Worm (Caenorhabditis elegans) whole organism, young adult: ENCODE measurements around the gene B0250.5.
A peak's percentile ranks its signal among the peaks of the same experiment; 100 is the strongest.

Experiments
- C06A6.2 ChIP-seq: fragments of 200-800 bp; sonication (Bioruptor generic); conservative IDR thresholded peaks from 2 replicates; pipeline ENCODE4 v1.3.6; 2022; ENCODE audit warnings: missing genetic modification characterization, missing compliant biosample characterization
- D2030.7 ChIP-seq: fragments of 200-800 bp; sonication (Bioruptor generic); IDR thresholded peaks from 2 replicates; pipeline ENCODE4 v1.3.6; 2022; ENCODE audit warnings: missing genetic modification reagents, missing genetic modification characterization, missing compliant biosample characterization
- F10E7.11 ChIP-seq: sonication (generic microtip); optimal IDR thresholded peaks from 2 replicates; lab custom pipeline; 2017; ENCODE audit warnings: mild to moderate bottlenecking, missing genetic modification characterization, moderate library complexity, missing compliant biosample characterization
- F22D6.2 ChIP-seq: sonication (generic microtip); optimal IDR thresholded peaks from 2 replicates; lab custom pipeline; 2016; ENCODE audit warnings: mild to moderate bottlenecking, missing genetic modification characterization, missing compliant biosample characterization
- F33H1.4 ChIP-seq: fragments of 200-800 bp; sonication (Bioruptor generic); IDR thresholded peaks from 2 replicates; pipeline ENCODE4 v1.3.6; 2022; ENCODE audit warnings: missing genetic modification reagents, missing genetic modification characterization, missing compliant biosample characterization
- F52B5.7 ChIP-seq: sonication (generic microtip); optimal IDR thresholded peaks from 2 replicates; lab custom pipeline; 2016; ENCODE audit warnings: mild to moderate bottlenecking, missing genetic modification characterization, missing compliant biosample characterization
- K11D2.4 ChIP-seq: fragments of 200-800 bp; sonication (Bioruptor generic); IDR thresholded peaks from 2 replicates; pipeline ENCODE4 v1.3.6; 2022; ENCODE audit warnings: missing genetic modification reagents, missing genetic modification characterization, missing compliant biosample characterization
- K12H6.12 ChIP-seq: fragments of 200-800 bp; sonication (Bioruptor generic); optimal IDR thresholded peaks from 2 replicates; lab custom pipeline; 2018; ENCODE audit warnings: mild to moderate bottlenecking, missing genetic modification characterization, missing compliant biosample characterization
- Y53F4B.3 ChIP-seq: fragments of 200-800 bp; sonication (Bioruptor generic); IDR thresholded peaks from 2 replicates; pipeline ENCODE4 v1.3.6; 2022; ENCODE audit warnings: missing genetic modification reagents, missing genetic modification characterization, missing compliant biosample characterization
- Y56A3A.18 ChIP-seq: fragments of 200-800 bp; sonication (Bioruptor generic); IDR thresholded peaks from 2 replicates; pipeline ENCODE4 v1.3.6; 2022; ENCODE audit warnings: missing genetic modification reagents, missing genetic modification characterization, missing compliant biosample characterization
- Y95B8A.8 ChIP-seq: fragments of 200-800 bp; sonication (Bioruptor generic); IDR thresholded peaks from 2 replicates; pipeline ENCODE4 v1.3.6; 2022; ENCODE audit warnings: missing genetic modification reagents, missing genetic modification characterization, missing compliant biosample characterization
- ZK185.1 ChIP-seq: sonication (generic microtip); optimal IDR thresholded peaks from 2 replicates; lab custom pipeline; 2016; ENCODE audit warnings: mild to moderate bottlenecking, missing genetic modification characterization, missing compliant biosample characterization; ENCODE audit not compliant: poor library complexity, severe bottlenecking
- ama-1 ChIP-seq, 3 experiments: fragments of 150-350 bp in 1 of 3; sonication (generic microtip) in 2 of 3; optimal IDR thresholded peaks; 2 replicates each; lab custom pipeline; 2014 to 2018; ENCODE audit warnings: missing biosample characterization in 2 of 3, missing genetic modification characterization in 2 of 3, missing genetic modification reagents in 2 of 3
- aptf-3 ChIP-seq: fragments of 200-800 bp; sonication (Bioruptor generic); IDR thresholded peaks from 2 replicates; pipeline ENCODE4 v1.3.6; 2022; ENCODE audit warnings: missing genetic modification characterization, missing compliant biosample characterization
- athp-1 ChIP-seq: sonication (generic microtip); optimal IDR thresholded peaks from 2 replicates; lab custom pipeline; 2017; ENCODE audit warnings: mild to moderate bottlenecking, missing genetic modification characterization, missing compliant biosample characterization
- attf-5 ChIP-seq: fragments of 200-800 bp; sonication (Bioruptor generic); optimal IDR thresholded peaks from 2 replicates; lab custom pipeline; 2018; ENCODE audit warnings: mild to moderate bottlenecking, missing genetic modification characterization, missing compliant biosample characterization
- ccch-3 ChIP-seq: fragments of 200-800 bp; sonication (Bioruptor generic); optimal IDR thresholded peaks from 2 replicates; lab custom pipeline; 2018; ENCODE audit warnings: mild to moderate bottlenecking, missing genetic modification characterization, missing compliant biosample characterization
- ceh-40 ChIP-seq: fragments of 200-800 bp; sonication (Bioruptor generic); IDR thresholded peaks from 2 replicates; pipeline ENCODE4 v1.3.6; 2022; ENCODE audit warnings: missing genetic modification characterization, missing compliant biosample characterization
- ceh-79 ChIP-seq: sonication (generic microtip); optimal IDR thresholded peaks from 2 replicates; lab custom pipeline; 2017; ENCODE audit warnings: mild to moderate bottlenecking, missing genetic modification characterization, missing compliant biosample characterization
- die-1 ChIP-seq: sonication (generic microtip); optimal IDR thresholded peaks from 2 replicates; lab custom pipeline; 2016; ENCODE audit warnings: missing genotype, mild to moderate bottlenecking, missing genetic modification characterization, missing compliant biosample characterization
- dox-1 ChIP-seq: fragments of 200-800 bp; sonication (Bioruptor generic); IDR thresholded peaks from 2 replicates; pipeline ENCODE4 v1.3.6; 2022; ENCODE audit warnings: missing genetic modification reagents, missing genetic modification characterization, missing compliant biosample characterization
- efl-1 ChIP-seq: fragments of 150-350 bp; optimal IDR thresholded peaks from 2 replicates; lab custom pipeline; 2014; ENCODE audit warnings: missing biosample characterization, missing genetic modification reagents, missing genetic modification characterization
- egrh-3 ChIP-seq: fragments of 200-800 bp; sonication (Bioruptor generic); IDR thresholded peaks from 2 replicates; pipeline ENCODE4 v1.3.6; 2022; ENCODE audit warnings: missing genetic modification reagents, missing genetic modification characterization, missing compliant biosample characterization
- ekl-4 ChIP-seq: fragments of 200-800 bp; sonication (Bioruptor generic); IDR thresholded peaks from 2 replicates; pipeline ENCODE4 v1.3.6; 2022; ENCODE audit warnings: missing genetic modification reagents, missing genetic modification characterization, missing compliant biosample characterization
- ets-4 ChIP-seq: fragments of 200-800 bp; sonication (Bioruptor generic); optimal IDR thresholded peaks from 2 replicates; lab custom pipeline; 2018; ENCODE audit warnings: mild to moderate bottlenecking, missing genetic modification characterization, missing compliant biosample characterization
- fkh-3 ChIP-seq: sonication (generic microtip); optimal IDR thresholded peaks from 2 replicates; lab custom pipeline; 2016; ENCODE audit warnings: mild to moderate bottlenecking, missing genetic modification characterization, missing compliant biosample characterization
- hlh-12 ChIP-seq: sonication (generic microtip); optimal IDR thresholded peaks from 2 replicates; lab custom pipeline; 2016; ENCODE audit warnings: missing genetic modification characterization, missing compliant biosample characterization
- lag-1 ChIP-seq: fragments of 200-800 bp; sonication (Bioruptor generic); IDR thresholded peaks from 2 replicates; pipeline ENCODE4 v1.3.6; 2022; ENCODE audit warnings: missing genetic modification reagents, missing genetic modification characterization, missing compliant biosample characterization
- lin-54 ChIP-seq: fragments of 200-800 bp; sonication (Bioruptor generic); optimal IDR thresholded peaks from 2 replicates; lab custom pipeline; 2018; ENCODE audit warnings: mild to moderate bottlenecking, missing genetic modification characterization, missing compliant biosample characterization
- lsl-1 ChIP-seq: fragments of 200-800 bp; sonication (Bioruptor generic); optimal IDR thresholded peaks from 2 replicates; lab custom pipeline; 2018; ENCODE audit warnings: mild to moderate bottlenecking, missing genetic modification characterization, moderate library complexity, missing compliant biosample characterization
- lsy-27 ChIP-seq: sonication (generic microtip); optimal IDR thresholded peaks from 2 replicates; lab custom pipeline; 2017; ENCODE audit warnings: missing genetic modification characterization, mild to moderate bottlenecking, missing compliant biosample characterization, antibody characterized with exemption, missing genotype, borderline replicate concordance; ENCODE audit not compliant: insufficient read depth
- madf-10 ChIP-seq: sonication (generic microtip); optimal IDR thresholded peaks from 2 replicates; lab custom pipeline; 2016; ENCODE audit warnings: mild to moderate bottlenecking, missing genetic modification characterization, missing compliant biosample characterization
- mes-4 ChIP-seq: sonication (generic microtip); optimal IDR thresholded peaks from 2 replicates; lab custom pipeline; 2016; ENCODE audit warnings: missing genotype, missing genetic modification characterization, missing compliant biosample characterization
- nfya-2 ChIP-seq: fragments of 200-800 bp; sonication (Bioruptor generic); IDR thresholded peaks from 2 replicates; pipeline ENCODE4 v1.3.6; 2022; ENCODE audit warnings: missing genetic modification reagents, missing genetic modification characterization, missing compliant biosample characterization
- nfyb-1 ChIP-seq: fragments of 200-800 bp; sonication (Bioruptor generic); IDR thresholded peaks from 2 replicates; pipeline ENCODE4 v1.3.6; 2022; ENCODE audit warnings: missing genetic modification reagents, missing genetic modification characterization, missing compliant biosample characterization
- nhr-120 ChIP-seq: fragments of 200-800 bp; sonication (Bioruptor generic); IDR thresholded peaks from 2 replicates; pipeline ENCODE4 v1.3.6; 2022; ENCODE audit warnings: missing genetic modification characterization, missing compliant biosample characterization
- nhr-27 ChIP-seq: fragments of 200-800 bp; sonication (Bioruptor generic); optimal IDR thresholded peaks from 2 replicates; lab custom pipeline; 2018; ENCODE audit warnings: mild to moderate bottlenecking, missing genetic modification characterization, moderate library complexity, missing compliant biosample characterization
- pha-4 ChIP-seq: fragments of 150-350 bp; sonication (generic microtip); optimal IDR thresholded peaks from 2 replicates; lab custom pipeline; 2014; ENCODE audit warnings: missing biosample characterization, missing genetic modification reagents, missing genetic modification characterization
- rec-8 ChIP-seq, 2 experiments: sonication (generic microtip); optimal IDR thresholded peaks; 2 replicates each; lab custom pipeline; 2016; ENCODE audit warnings: mild to moderate bottlenecking in 2 of 2, missing genetic modification characterization in 2 of 2, missing genetic modification reagents in 2 of 2, missing genotype in 2 of 2, missing biosample characterization in 1 of 2, missing compliant biosample characterization in 1 of 2, moderate library complexity in 1 of 2
- sdz-38 ChIP-seq: sonication (generic microtip); optimal IDR thresholded peaks from 2 replicates; lab custom pipeline; 2016; ENCODE audit warnings: missing genotype, missing genetic modification characterization, missing compliant biosample characterization
- snpc-1.1 ChIP-seq: sonication (generic microtip); optimal IDR thresholded peaks from 2 replicates; lab custom pipeline; 2017; ENCODE audit warnings: missing genetic modification characterization, mild to moderate bottlenecking, missing compliant biosample characterization, antibody characterized with exemption, moderate library complexity, missing genotype, missing genetic modification reagents; ENCODE audit not compliant: insufficient read depth
- snpc-1.3 ChIP-seq: sonication (generic microtip); optimal IDR thresholded peaks from 2 replicates; lab custom pipeline; 2017; ENCODE audit warnings: missing genetic modification characterization, mild to moderate bottlenecking, missing compliant biosample characterization, antibody characterized with exemption, moderate library complexity, missing genotype, missing genetic modification reagents; ENCODE audit not compliant: insufficient read depth
- snpc-3.4 ChIP-seq: sonication (generic microtip); optimal IDR thresholded peaks from 2 replicates; lab custom pipeline; 2017; ENCODE audit warnings: missing genetic modification characterization, mild to moderate bottlenecking, missing compliant biosample characterization, antibody characterized with exemption, moderate library complexity, missing genotype, missing genetic modification reagents
- unc-62 ChIP-seq: fragments of 150-350 bp; optimal IDR thresholded peaks from 2 replicates; lab custom pipeline; 2014; ENCODE audit warnings: missing biosample characterization, missing genetic modification reagents, missing genetic modification characterization
- xnd-1 ChIP-seq: sonication (generic microtip); optimal IDR thresholded peaks from 2 replicates; lab custom pipeline; 2016; ENCODE audit warnings: missing genotype, missing genetic modification reagents, missing genetic modification characterization, missing compliant biosample characterization
- ztf-22 ChIP-seq: fragments of 200-800 bp; sonication (Bioruptor generic); optimal IDR thresholded peaks from 2 replicates; lab custom pipeline; 2018; ENCODE audit warnings: mild to moderate bottlenecking, missing genetic modification characterization, moderate library complexity, missing compliant biosample characterization
- ztf-25 ChIP-seq: fragments of 200-800 bp; sonication (Bioruptor generic); IDR thresholded peaks from 2 replicates; pipeline ENCODE4 v1.3.6; 2022; ENCODE audit warnings: missing genetic modification reagents, missing genetic modification characterization, missing compliant biosample characterization
- ztf-3 ChIP-seq: fragments of 200-800 bp; sonication (Bioruptor generic); optimal IDR thresholded peaks from 2 replicates; lab custom pipeline; 2018; ENCODE audit warnings: mild to moderate bottlenecking, missing genetic modification characterization, missing compliant biosample characterization

Gene B0250.5

DNA sequence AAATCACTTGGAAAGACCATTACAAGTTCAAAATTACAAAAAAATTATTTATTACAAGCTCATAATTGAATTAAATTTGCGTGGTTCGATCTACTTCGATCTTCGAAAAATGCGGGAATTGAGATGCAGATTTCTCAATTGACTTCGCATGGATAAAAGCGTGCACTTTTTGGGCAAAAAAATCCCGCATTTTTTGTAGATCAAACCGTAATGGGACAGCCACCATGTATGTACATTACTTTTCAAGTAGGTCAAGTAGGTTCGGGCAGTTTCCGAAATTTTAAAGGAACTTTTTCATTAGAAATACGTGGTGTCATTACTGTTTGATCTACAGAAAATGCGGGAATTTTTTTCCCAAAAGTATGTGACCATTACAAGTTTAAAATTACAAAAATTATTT lies 3.8 kb downstream of the B0250.5 start (continued):
- no peak for TF ChIP-seq lag-1 (GFP tag; lab: Robert Waterston, UW)
- 0 out of 2 replicates have a peak, but pooled peaks have one; percentile 22 for TF ChIP-seq D2030.7
- peak; percentile 60 for TF ChIP-seq ZK185.1
- 0 out of 2 replicates have a peak, but pooled peaks have one; percentile 14 for TF ChIP-seq F33H1.4 (GFP tag; lab: Robert Waterston, UW)
- TF ChIP-seq F22D6.2 (tag; lab: Kevin White, UChicago) = no peak
- TF ChIP-seq snpc-1.3 (tag; lab: Kevin White, UChicago) = no peak
- peak; percentile 21 for TF ChIP-seq athp-1 (tag; lab: Kevin White, UChicago)
- no peak for TF ChIP-seq C06A6.2 (GFP tag; lab: Robert Waterston, UW)
- peak; percentile 43; the same call in 1 of the 2 replicates for TF ChIP-seq ekl-4 (GFP tag; lab: Robert Waterston, UW)
- no peak for TF ChIP-seq fkh-3 (tag; lab: Kevin White, UChicago)
- no peak for TF ChIP-seq ceh-40 (GFP tag; lab: Robert Waterston, UW)
- TF ChIP-seq dox-1 (GFP tag; lab: Robert Waterston, UW) = peak; percentile 54; the same call in 1 of the 2 replicates
- TF ChIP-seq K12H6.12 (tag; lab: Kevin White, UChicago) = no peak
- TF ChIP-seq ets-4 (GFP tag; lab: Kevin White, UChicago) = no peak
- TF ChIP-seq snpc-1.1 = no peak
- peak; percentile 25 for TF ChIP-seq ceh-79 (tag; lab: Kevin White, UChicago)
- no peak for TF ChIP-seq nhr-120
- TF ChIP-seq lsy-27 = no peak
- TF ChIP-seq madf-10 (tag; lab: Kevin White, UChicago) = peak; percentile 49
- TF ChIP-seq lin-54 (GFP tag; lab: Kevin White, UChicago) = peak; percentile 57
- TF ChIP-seq unc-62 = no peak
- TF ChIP-seq lsl-1 (GFP tag; lab: Kevin White, UChicago) = no peak
- TF ChIP-seq K11D2.4 (GFP tag; lab: Robert Waterston, UW) = no peak
- peak; percentile 41 for TF ChIP-seq F10E7.11 (tag; lab: Kevin White, UChicago)
- TF ChIP-seq xnd-1 (tag; lab: Kevin White, UChicago) = peak; percentile 47
- TF ChIP-seq ccch-3 (GFP tag; lab: Kevin White, UChicago) = no peak
- TF ChIP-seq F52B5.7 (tag; lab: Kevin White, UChicago) = peak; percentile 54
- TF ChIP-seq nhr-27 (tag; lab: Kevin White, UChicago) = peak; percentile 12
- no peak for TF ChIP-seq Y53F4B.3 (GFP tag; lab: Robert Waterston, UW)
- TF ChIP-seq mes-4 (tag; lab: Kevin White, UChicago) = no peak
- TF ChIP-seq nfyb-1 = 0 out of 2 replicates have a peak, but pooled peaks have one; percentile 27
- TF ChIP-seq ztf-25 (GFP tag; lab: Robert Waterston, UW) = no peak
- TF ChIP-seq rec-8 (tag; optimal IDR thresholded peaks at IDR 0.05; lab: Kevin White, UChicago) = no peak
- no peak for TF ChIP-seq ztf-3 (GFP tag; lab: Kevin White, UChicago)
- TF ChIP-seq sdz-38 (tag; lab: Kevin White, UChicago) = no peak
- no peak for TF ChIP-seq die-1 (tag; lab: Kevin White, UChicago)
- TF ChIP-seq nfya-2 = no peak
- TF ChIP-seq egrh-3 (GFP tag; lab: Robert Waterston, UW) = no peak
- TF ChIP-seq ztf-22 (GFP tag; lab: Kevin White, UChicago) = peak; percentile 56
- TF ChIP-seq Y95B8A.8 (GFP tag; lab: Robert Waterston, UW) = 0 out of 2 replicates have a peak, but pooled peaks have one; percentile 56
- TF ChIP-seq attf-5 (GFP tag; lab: Kevin White, UChicago) = no peak
- TF ChIP-seq snpc-3.4 (tag; lab: Kevin White, UChicago) = no peak
- TF ChIP-seq efl-1 = peak; percentile 53
- TF ChIP-seq Y56A3A.18 (GFP tag; lab: Robert Waterston, UW) = peak; percentile 66
- TF ChIP-seq hlh-12 (tag; lab: Kevin White, UChicago) = no peak
- TF ChIP-seq aptf-3 (GFP tag; lab: Robert Waterston, UW) = no peak
- no peak for TF ChIP-seq ama-1 (optimal IDR thresholded peaks at IDR 0.05; lab: Kevin White, UChicago)
- TF ChIP-seq ama-1 (GFP tag; optimal IDR thresholded peaks at IDR 0.05; lab: Kevin White, UChicago) = no peak
- no peak for TF ChIP-seq pha-4
